Worm (Caenorhabditis elegans) whole organism, L3 larva: Measurements from ENCODE around the gene znfx-1.

Experiments used
- R02D3.7 ChIP-seq: fragments of 150-350 bp; optimal IDR thresholded peaks from 2 replicates; lab custom pipeline; 2014; ENCODE audit warnings: missing biosample characterization, missing genetic modification characterization
- ama-1 ChIP-seq: fragments of 150-350 bp; optimal IDR thresholded peaks from 2 replicates; lab custom pipeline; 2018
- ceh-16 ChIP-seq: sonication (generic microtip); optimal IDR thresholded peaks from 2 replicates; lab custom pipeline; 2017; ENCODE audit warnings: missing biosample characterization, missing genetic modification characterization
- ceh-28 ChIP-seq: fragments of 150-350 bp; optimal IDR thresholded peaks from 2 replicates; lab custom pipeline; 2014; ENCODE audit warnings: missing biosample characterization, missing genetic modification reagents, missing genetic modification characterization
- ceh-82 ChIP-seq: fragments of 150-350 bp; optimal IDR thresholded peaks from 2 replicates; lab custom pipeline; 2014; ENCODE audit warnings: missing biosample characterization, missing genetic modification characterization
- daf-12 ChIP-seq: fragments of 150-350 bp; optimal IDR thresholded peaks from 2 replicates; lab custom pipeline; 2014; ENCODE audit warnings: missing biosample characterization, missing genetic modification reagents, missing genetic modification characterization
- egl-27 ChIP-seq: sonication (generic microtip); optimal IDR thresholded peaks from 4 replicates; lab custom pipeline; 2017; ENCODE audit warnings: missing biosample characterization, missing genetic modification reagents, missing genetic modification characterization
- egl-5 ChIP-seq: fragments of 150-350 bp; optimal IDR thresholded peaks from 2 replicates; lab custom pipeline; 2017; ENCODE audit warnings: missing biosample characterization, missing genetic modification reagents, missing genetic modification characterization, inconsistent platforms
- elt-1 ChIP-seq: fragments of 150-350 bp; optimal IDR thresholded peaks from 2 replicates; lab custom pipeline; 2014; ENCODE audit warnings: missing biosample characterization, missing genetic modification characterization
- elt-2 ChIP-seq: sonication (generic microtip); optimal IDR thresholded peaks from 2 replicates; lab custom pipeline; 2016; ENCODE audit warnings: missing genetic modification reagents, mild to moderate bottlenecking, missing genetic modification characterization, missing compliant biosample characterization
- eor-1 ChIP-seq, 2 experiments: fragments of 150-350 bp; optimal IDR thresholded peaks; 2 replicates each; lab custom pipeline; 2014 to 2018; ENCODE audit warnings: missing biosample characterization in 2 of 2, missing genetic modification characterization in 2 of 2
- fkh-10 ChIP-seq: sonication (generic microtip); optimal IDR thresholded peaks from 2 replicates; lab custom pipeline; 2017; ENCODE audit warnings: missing biosample characterization, missing genetic modification reagents, missing genetic modification characterization
- hmg-11 ChIP-seq: sonication (generic microtip); optimal IDR thresholded peaks from 2 replicates; lab custom pipeline; 2016; ENCODE audit warnings: missing genetic modification characterization, missing compliant biosample characterization
- jun-1 ChIP-seq: fragments of 150-350 bp; optimal IDR thresholded peaks from 2 replicates; lab custom pipeline; 2014; ENCODE audit warnings: missing biosample characterization, missing genetic modification reagents, missing genetic modification characterization
- lin-15B ChIP-seq: fragments of 150-350 bp; optimal IDR thresholded peaks from 2 replicates; lab custom pipeline; 2014; ENCODE audit warnings: missing biosample characterization, missing genetic modification characterization
- lin-39 ChIP-seq: fragments of 150-350 bp; optimal IDR thresholded peaks from 2 replicates; lab custom pipeline; 2018; ENCODE audit warnings: missing biosample characterization, missing genetic modification reagents, missing genetic modification characterization
- lsy-12 ChIP-seq: sonication (generic microtip); optimal IDR thresholded peaks from 2 replicates; lab custom pipeline; 2016; ENCODE audit warnings: mild to moderate bottlenecking, missing genetic modification characterization, missing compliant biosample characterization
- mdl-1 ChIP-seq: fragments of 150-350 bp; optimal IDR thresholded peaks from 2 replicates; lab custom pipeline; 2014; ENCODE audit warnings: missing biosample characterization, missing genetic modification characterization
- mml-1 ChIP-seq: fragments of 150-350 bp; sonication (generic microtip); optimal IDR thresholded peaks from 3 replicates; lab custom pipeline; 2014; ENCODE audit warnings: missing biosample characterization, missing genetic modification characterization
- nfya-1 ChIP-seq: sonication (generic microtip); optimal IDR thresholded peaks from 2 replicates; lab custom pipeline; 2017; ENCODE audit warnings: missing genetic modification characterization, mild to moderate bottlenecking, missing compliant biosample characterization, antibody characterized with exemption, moderate library complexity; ENCODE audit not compliant: insufficient read depth
- nhr-12 ChIP-seq: fragments of 150-350 bp; optimal IDR thresholded peaks from 2 replicates; lab custom pipeline; 2014; ENCODE audit warnings: missing biosample characterization, missing genetic modification characterization
- nhr-23 ChIP-seq: fragments of 150-350 bp; optimal IDR thresholded peaks from 2 replicates; lab custom pipeline; 2014; ENCODE audit warnings: missing biosample characterization, missing genetic modification reagents, missing genetic modification characterization
- nhr-25 ChIP-seq: sonication (generic microtip); optimal IDR thresholded peaks from 2 replicates; lab custom pipeline; 2017; ENCODE audit warnings: missing biosample characterization, missing genetic modification characterization
- nhr-43 ChIP-seq: sonication (generic microtip); optimal IDR thresholded peaks from 2 replicates; lab custom pipeline; 2016; ENCODE audit warnings: mild to moderate bottlenecking, missing genetic modification characterization, missing compliant biosample characterization; ENCODE audit not compliant: poor library complexity, severe bottlenecking
- nhr-67 ChIP-seq: fragments of 150-350 bp; optimal IDR thresholded peaks from 2 replicates; lab custom pipeline; 2014; ENCODE audit warnings: missing biosample characterization, missing genetic modification characterization
- nhr-77 ChIP-seq: fragments of 150-350 bp; optimal IDR thresholded peaks from 2 replicates; lab custom pipeline; 2014; ENCODE audit warnings: missing biosample characterization, missing genetic modification characterization
- pha-4 ChIP-seq: fragments of 150-350 bp; optimal IDR thresholded peaks from 2 replicates; lab custom pipeline; 2014; ENCODE audit warnings: missing biosample characterization, missing genetic modification reagents, missing genetic modification characterization
- pqm-1 ChIP-seq: fragments of 150-350 bp; optimal IDR thresholded peaks from 2 replicates; lab custom pipeline; 2017; ENCODE audit warnings: missing biosample characterization, missing genetic modification characterization, inconsistent platforms
- sea-2 ChIP-seq: fragments of 150-350 bp; sonication (generic microtip); optimal IDR thresholded peaks from 4 replicates; lab custom pipeline; 2014; ENCODE audit warnings: missing biosample characterization, missing genetic modification reagents, missing genetic modification characterization
- skn-1 ChIP-seq: fragments of 150-350 bp; optimal IDR thresholded peaks from 2 replicates; lab custom pipeline; 2014; ENCODE audit warnings: missing biosample characterization, missing genetic modification characterization
- snpc-4 ChIP-seq: fragments of 150-350 bp; optimal IDR thresholded peaks from 2 replicates; lab custom pipeline; 2014; ENCODE audit warnings: missing biosample characterization, missing genetic modification characterization
- tbx-2 ChIP-seq: sonication (generic microtip); optimal IDR thresholded peaks from 2 replicates; lab custom pipeline; 2016; ENCODE audit warnings: mild to moderate bottlenecking, missing genetic modification characterization, missing compliant biosample characterization
- unc-62 ChIP-seq: fragments of 150-350 bp; sonication (generic microtip); optimal IDR thresholded peaks from 4 replicates; lab custom pipeline; 2014; ENCODE audit warnings: missing biosample characterization, missing genetic modification reagents, missing genetic modification characterization
- zag-1 ChIP-seq: fragments of 150-350 bp; optimal IDR thresholded peaks from 2 replicates; lab custom pipeline; 2014; ENCODE audit warnings: missing biosample characterization, missing genetic modification characterization

The znfx-1 gene

DNA sequence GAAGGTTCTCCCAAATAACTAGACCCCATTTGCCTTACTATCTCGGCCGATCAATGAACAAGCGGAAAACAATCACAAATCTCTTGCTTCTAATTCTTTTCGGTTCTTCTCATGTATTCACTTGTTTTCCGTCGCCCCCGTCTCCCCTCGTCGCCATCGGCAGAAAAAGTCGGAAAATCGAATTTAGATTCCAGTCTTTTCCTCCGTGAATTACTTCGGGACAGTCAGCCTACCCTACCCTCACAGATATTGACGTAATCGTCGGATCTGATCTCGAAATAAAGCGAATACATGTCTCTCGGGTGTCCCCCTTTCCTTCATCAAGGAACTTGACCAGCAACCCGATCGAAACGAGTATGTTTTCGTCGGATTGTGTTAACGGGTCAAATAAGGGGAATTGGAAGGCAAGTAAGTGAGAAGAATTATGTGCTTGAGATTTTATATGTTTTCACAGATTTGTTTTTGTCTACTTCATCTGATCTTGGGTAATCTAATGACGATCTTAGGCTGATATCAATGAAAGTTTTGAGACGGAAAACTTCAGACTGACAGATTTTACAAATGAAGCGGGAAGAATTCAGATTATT is 22.9 kb upstream of the znfx-1 start:
- no peak for TF ChIP-seq ceh-82
- TF ChIP-seq pha-4 (tag; lab: Kevin White, UChicago) = no peak
- no peak for TF ChIP-seq R02D3.7 (tag; lab: Kevin White, UChicago)
- no peak for TF ChIP-seq pqm-1 (tag; lab: Kevin White, UChicago)
- TF ChIP-seq jun-1 (tag; lab: Kevin White, UChicago) = no peak
- peak; percentile 60 for TF ChIP-seq elt-1 (tag; lab: Kevin White, UChicago)
- no peak for TF ChIP-seq lin-15B
- TF ChIP-seq sea-2 (GFP tag; lab: Kevin White, UChicago) = no peak
- no peak for TF ChIP-seq ama-1 (lab: Kevin White, UChicago)
- TF ChIP-seq unc-62 (GFP tag; lab: Kevin White, UChicago) = no peak
- no peak for TF ChIP-seq elt-2 (tag; lab: Kevin White, UChicago)
- peak; percentile 78 for TF ChIP-seq nhr-23 (tag; lab: Kevin White, UChicago)
- TF ChIP-seq hmg-11 = no peak
- TF ChIP-seq zag-1 (tag; lab: Kevin White, UChicago) = no peak
- no peak for TF ChIP-seq eor-1 (tag; optimal IDR thresholded peaks at IDR 0.05; lab: Kevin White, UChicago)
- TF ChIP-seq ceh-16 (tag; lab: Kevin White, UChicago) = no peak

DNA sequence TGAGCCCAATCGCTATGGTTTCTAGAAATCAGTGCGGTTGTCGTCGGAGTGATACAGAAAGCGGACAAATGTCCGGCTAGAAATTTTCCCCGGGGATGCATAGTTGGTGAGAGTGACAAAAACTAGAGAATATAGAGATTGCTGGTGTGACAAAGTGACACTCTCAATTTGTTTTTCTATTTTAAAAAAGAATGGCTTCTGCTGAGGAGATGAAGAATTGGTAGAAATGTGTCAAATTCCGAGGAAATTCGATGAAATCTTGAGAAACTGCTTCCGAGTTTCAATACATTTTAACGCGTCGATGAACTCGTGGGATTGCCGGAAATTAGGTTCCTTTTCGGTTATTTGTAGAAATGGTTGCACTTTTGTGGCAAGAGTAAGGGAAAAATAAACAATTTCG is 19.3 kb upstream of the znfx-1 start, which contains the start of gene twk-4:
Gene twk-4 (minus strand): TSS at position 101 of the 400 bp plus-strand sequence.
- TF ChIP-seq mml-1 (tag; lab: Kevin White, UChicago) (no peak), skn-1 (tag; lab: Kevin White, UChicago) (no peak)

DNA sequence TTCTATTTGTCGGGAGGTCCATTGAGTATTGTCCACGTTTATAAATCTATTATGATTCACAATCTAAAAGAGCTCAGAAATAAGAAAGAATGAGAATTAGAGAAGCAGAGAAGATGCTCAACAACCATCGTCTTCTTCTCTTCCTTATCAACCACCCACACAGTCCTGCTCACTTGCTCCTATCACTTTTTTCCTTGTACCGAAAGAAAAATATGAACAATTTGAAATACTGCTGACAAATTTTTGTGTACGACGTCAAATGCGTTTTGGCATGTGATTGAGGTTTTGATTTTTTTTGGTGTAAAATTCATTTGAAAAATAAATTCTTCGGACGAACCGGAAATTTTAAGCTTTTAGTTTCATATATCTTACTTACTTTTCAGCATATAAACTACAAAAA is 17.1 kb upstream of the znfx-1 start:
- TF ChIP-seq pqm-1 (tag; lab: Kevin White, UChicago) (peak; percentile 76), lin-39 (tag; lab: Kevin White, UChicago) (no peak), pha-4 (tag; lab: Kevin White, UChicago) (peak; percentile 50), egl-5 (tag; lab: Kevin White, UChicago) (no peak), nfya-1 (tag; lab: Kevin White, UChicago) (no peak), elt-1 (tag; lab: Kevin White, UChicago) (no peak), elt-2 (tag; lab: Kevin White, UChicago) (peak; percentile 79), ceh-82 (no peak), lsy-12 (tag; lab: Kevin White, UChicago) (no peak), nhr-67 (tag; lab: Kevin White, UChicago) (no peak)

DNA sequence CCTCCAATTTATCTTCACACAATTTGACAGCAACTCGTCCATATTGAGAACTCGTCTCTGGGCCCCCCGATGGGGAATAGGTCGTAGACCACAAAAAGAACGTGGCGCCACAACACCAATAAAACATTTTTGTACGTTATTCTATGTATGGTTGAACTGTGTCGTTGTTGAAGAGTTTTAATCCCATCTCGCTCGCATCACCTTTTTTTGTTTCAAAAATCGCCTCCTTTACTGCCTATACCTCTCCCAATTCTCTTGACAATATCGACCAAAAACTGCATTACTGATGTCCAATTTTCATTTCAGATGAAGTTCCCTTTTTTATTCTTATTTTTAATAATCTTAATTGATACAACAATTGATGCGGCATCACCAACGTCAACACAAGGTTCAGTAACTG is 16.2 kb upstream of the znfx-1 start, which contains the start of gene let-23:
Gene let-23 (plus strand): TSS at position 301 of the 400 bp plus-strand sequence.
- TF ChIP-seq jun-1 (tag; lab: Kevin White, UChicago) (no peak), nfya-1 (tag; lab: Kevin White, UChicago) (no peak), daf-12 (tag; lab: Kevin White, UChicago) (no peak), mml-1 (tag; lab: Kevin White, UChicago) (no peak), skn-1 (tag; lab: Kevin White, UChicago) (no peak)

DNA sequence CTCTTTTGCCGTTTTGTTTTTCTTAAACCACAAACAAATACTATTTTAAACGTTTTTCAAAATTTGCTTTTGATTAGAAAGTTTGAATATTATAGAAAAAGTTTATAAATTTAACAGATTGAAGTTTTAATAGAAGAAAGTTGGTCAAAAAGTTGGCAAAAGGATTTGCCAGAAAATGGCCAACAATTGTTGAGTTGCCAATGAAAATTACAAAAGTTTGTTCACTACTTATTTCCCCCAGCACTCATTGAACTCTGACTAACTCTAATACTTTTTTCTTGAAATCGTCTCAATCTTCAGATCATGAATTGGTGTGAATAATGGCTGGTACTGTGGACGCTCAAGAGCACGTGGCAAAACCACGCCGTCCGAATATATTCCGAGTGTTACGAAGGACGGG is 3.4 kb upstream of the znfx-1 start, which contains the start of gene ZK1067.4:
Gene ZK1067.4 (plus strand): TSS at position 301 of the 400 bp plus-strand sequence.
- TF ChIP-seq mdl-1 (tag; lab: Kevin White, UChicago) (no peak), nhr-25 (tag; lab: Kevin White, UChicago) (no peak), nhr-12 (tag; lab: Kevin White, UChicago) (no peak), mml-1 (tag; lab: Kevin White, UChicago) (no peak), elt-1 (tag; lab: Kevin White, UChicago) (no peak), ceh-28 (tag; lab: Kevin White, UChicago) (no peak), hmg-11 (no peak), nhr-77 (tag; lab: Kevin White, UChicago) (no peak), egl-27 (tag; lab: Kevin White, UChicago) (no peak), sea-2 (GFP tag; lab: Kevin White, UChicago) (no peak)

DNA sequence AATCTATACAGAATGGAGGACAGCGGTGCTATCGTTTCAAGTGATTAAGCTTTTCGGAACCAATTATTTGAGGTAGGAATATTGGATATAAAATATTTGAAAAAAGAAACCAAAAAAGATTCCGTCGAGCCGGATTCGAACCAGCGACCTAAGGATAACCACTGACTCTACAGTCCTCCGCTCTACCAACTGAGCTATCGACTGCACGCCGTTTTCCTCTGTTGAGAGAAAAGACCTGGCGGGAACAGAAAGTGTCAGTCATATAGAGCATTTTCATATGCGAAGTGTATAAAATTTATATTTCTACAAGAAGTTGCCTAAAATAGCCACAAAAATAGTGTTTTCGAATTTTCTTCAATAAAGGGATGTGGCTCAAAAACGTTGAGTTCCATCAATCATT is 1.8 kb upstream of the znfx-1 start:
- TF ChIP-seq jun-1 (tag; lab: Kevin White, UChicago) (peak; percentile 5), nhr-23 (tag; lab: Kevin White, UChicago) (peak; percentile 11), egl-27 (tag; lab: Kevin White, UChicago) (no peak), pqm-1 (tag; lab: Kevin White, UChicago) (peak; percentile 26), nhr-43 (tag; lab: Kevin White, UChicago) (peak; percentile 57), pha-4 (tag; lab: Kevin White, UChicago) (no peak), tbx-2 (tag; lab: Kevin White, UChicago) (no peak), elt-2 (tag; lab: Kevin White, UChicago) (peak; percentile 62), lsy-12 (tag; lab: Kevin White, UChicago) (peak; percentile 58), lin-15B (no peak), nhr-25 (tag; lab: Kevin White, UChicago) (peak; percentile 26), snpc-4 (tag; lab: Kevin White, UChicago) (peak; percentile 96), fkh-10 (no peak)
